Worm (Caenorhabditis elegans): ENCODE data around the gene F21H7.5.

DNA sequence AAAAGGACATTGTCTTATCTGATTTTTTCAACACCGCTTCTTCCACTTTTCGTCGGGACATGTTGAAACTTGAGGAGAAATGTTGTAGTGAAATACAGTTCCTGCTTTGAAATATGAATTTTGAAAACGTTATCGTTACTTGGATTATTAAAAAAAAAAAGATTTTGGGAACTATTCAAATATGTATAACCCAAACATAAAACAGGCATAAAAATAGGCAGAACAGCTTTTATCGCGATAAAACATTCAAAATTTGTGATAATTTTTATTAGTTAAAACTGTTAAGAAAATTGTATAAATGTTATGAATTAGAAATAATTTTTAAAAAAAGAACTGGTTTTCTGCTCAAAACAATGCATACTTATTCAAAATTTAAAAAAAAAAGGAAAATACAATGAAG, 19.1 kb downstream of the F21H7.5 start, which contains the start of gene bgnt-1.3:
- TF ChIP-seq ama-1 (optimal IDR thresholded peaks at IDR 0.05) (no peak), B0310.2 (tag; optimal IDR thresholded peaks at IDR 0.05) (no peak), ceh-13 (GFP tag; optimal IDR thresholded peaks at IDR 0.05) (no peak), pes-1 (GFP tag; IDR thresholded peaks at IDR 0.05) (no peak)
